Fruit fly (Drosophila melanogaster) whole organism, prepupa: ENCODE data around the gene CG45676.

Source experiments
- CG10669 ChIP-seq: fragments of 200-800 bp; sonication (Bioruptor generic); optimal IDR thresholded peaks from 3 replicates; lab custom pipeline; 2018; ENCODE audit warnings: missing biosample characterization, mild to moderate bottlenecking, missing genetic modification characterization, moderate library complexity
- CG11294 ChIP-seq: fragments of 200-800 bp; sonication (Bioruptor generic); IDR thresholded peaks from 2 replicates; pipeline ENCODE4 v1.3.6; 2022; ENCODE audit warnings: missing biosample characterization, missing genetic modification characterization
- CG11762 ChIP-seq: fragments of 200-800 bp; sonication (Bioruptor generic); optimal IDR thresholded peaks from 3 replicates; lab custom pipeline; 2016; ENCODE audit warnings: missing biosample characterization, missing genetic modification characterization; ENCODE audit not compliant: insufficient read depth
- CG15336 ChIP-seq: fragments of 200-800 bp; sonication (Bioruptor generic); IDR thresholded peaks from 2 replicates; pipeline ENCODE4 v1.3.6; 2022; ENCODE audit warnings: missing biosample characterization, missing genetic modification characterization
- CG1621 ChIP-seq: fragments of 200-800 bp; sonication (Bioruptor generic); optimal IDR thresholded peaks from 3 replicates; lab custom pipeline; 2018; ENCODE audit warnings: missing biosample characterization, mild to moderate bottlenecking, missing genetic modification characterization
- CG31627 ChIP-seq: fragments of 200-800 bp; sonication (Bioruptor generic); optimal IDR thresholded peaks from 3 replicates; lab custom pipeline; 2016; ENCODE audit warnings: missing biosample characterization, missing genetic modification characterization
- CG32006 ChIP-seq: fragments of 200-800 bp; sonication (Bioruptor generic); optimal IDR thresholded peaks from 3 replicates; lab custom pipeline; 2017; ENCODE audit warnings: missing biosample characterization, mild to moderate bottlenecking, missing genetic modification characterization
- CG34406 ChIP-seq: fragments of 200-800 bp; sonication (Bioruptor generic); optimal IDR thresholded peaks from 3 replicates; lab custom pipeline; 2016; ENCODE audit warnings: missing biosample characterization, missing genetic modification characterization
- CG4318 ChIP-seq: fragments of 200-800 bp; sonication (Bioruptor generic); optimal IDR thresholded peaks from 3 replicates; lab custom pipeline; 2017; ENCODE audit warnings: missing biosample characterization, mild to moderate bottlenecking, missing genetic modification characterization
- CG6276 ChIP-seq: fragments of 200-800 bp; sonication (Bioruptor generic); optimal IDR thresholded peaks from 2 replicates; lab custom pipeline; 2017; ENCODE audit warnings: missing biosample characterization, mild to moderate bottlenecking, missing genetic modification characterization
- CG6792 ChIP-seq: fragments of 200-800 bp; sonication (Bioruptor generic); optimal IDR thresholded peaks from 3 replicates; lab custom pipeline; 2016; ENCODE audit warnings: missing biosample characterization, missing genetic modification characterization
- CG8119 ChIP-seq: fragments of 200-800 bp; sonication (Bioruptor generic); IDR thresholded peaks from 3 replicates; pipeline ENCODE4 v1.3.6; 2022; ENCODE audit warnings: missing biosample characterization, missing genetic modification characterization
- CG8319 ChIP-seq: fragments of 200-800 bp; sonication (Bioruptor generic); optimal IDR thresholded peaks from 3 replicates; lab custom pipeline; 2016; ENCODE audit warnings: missing biosample characterization, missing genetic modification characterization
- CG8632 ChIP-seq: fragments of 200-800 bp; sonication (Bioruptor generic); optimal IDR thresholded peaks from 3 replicates; lab custom pipeline; 2016; ENCODE audit warnings: missing biosample characterization, missing genetic modification characterization
- Eip75B ChIP-seq: fragments of 200-800 bp; sonication (Bioruptor generic); optimal IDR thresholded peaks from 3 replicates; lab custom pipeline; 2016; ENCODE audit warnings: missing biosample characterization, missing genetic modification characterization
- Eip78C ChIP-seq: fragments of 200-800 bp; sonication (Bioruptor generic); peaks from one replicate; lab custom pipeline; 2016; ENCODE audit warnings: missing biosample characterization, missing genetic modification characterization
- Ets96B ChIP-seq: fragments of 200-800 bp; optimal IDR thresholded peaks from 2 replicates; lab custom pipeline; 2019; ENCODE audit warnings: missing biosample characterization, mild to moderate bottlenecking, missing genetic modification characterization, moderate library complexity
- Gug ChIP-seq: fragments of 200-800 bp; sonication (Bioruptor generic); IDR thresholded peaks from 2 replicates; pipeline ENCODE4 v1.3.6; 2022; ENCODE audit warnings: missing biosample characterization, missing genetic modification characterization
- Hr4 ChIP-seq: fragments of 200-800 bp; sonication (Bioruptor generic); optimal IDR thresholded peaks from 3 replicates; lab custom pipeline; 2016; ENCODE audit warnings: missing biosample characterization, missing genetic modification characterization
- Lpt ChIP-seq: fragments of 200-800 bp; sonication (Bioruptor generic); optimal IDR thresholded peaks from 3 replicates; lab custom pipeline; 2016; ENCODE audit warnings: missing biosample characterization, missing genetic modification characterization
- Met ChIP-seq: fragments of 200-800 bp; sonication (Bioruptor generic); optimal IDR thresholded peaks from 3 replicates; lab custom pipeline; 2016; ENCODE audit warnings: missing biosample characterization, missing genetic modification characterization
- Smox ChIP-seq: fragments of 200-800 bp; sonication (Bioruptor generic); optimal IDR thresholded peaks from 3 replicates; lab custom pipeline; 2016; ENCODE audit warnings: missing biosample characterization, missing genetic modification characterization
- Sox14 ChIP-seq: fragments of 200-800 bp; sonication (Bioruptor generic); optimal IDR thresholded peaks from 3 replicates; lab custom pipeline; 2016; ENCODE audit warnings: missing biosample characterization, missing genetic modification characterization
- acj6 ChIP-seq: fragments of 200-800 bp; sonication (Bioruptor generic); optimal IDR thresholded peaks from 3 replicates; lab custom pipeline; 2016; ENCODE audit warnings: missing biosample characterization, missing genetic modification characterization
- cyc ChIP-seq: fragments of 200-800 bp; sonication (Bioruptor generic); optimal IDR thresholded peaks from 3 replicates; lab custom pipeline; 2016; ENCODE audit warnings: missing biosample characterization, missing genetic modification characterization
- eg ChIP-seq: fragments of 200-800 bp; sonication (Bioruptor generic); IDR thresholded peaks from 3 replicates; pipeline ENCODE4 v1.3.6; 2022; ENCODE audit warnings: missing biosample characterization, missing genetic modification characterization
- fd59A ChIP-seq: fragments of 200-800 bp; sonication (Bioruptor generic); optimal IDR thresholded peaks from 2 replicates; lab custom pipeline; 2017; ENCODE audit warnings: missing biosample characterization, mild to moderate bottlenecking, missing genetic modification characterization, missing genetic modification reagents
- fkh ChIP-seq: fragments of 200-800 bp; sonication (Bioruptor generic); optimal IDR thresholded peaks from 3 replicates; lab custom pipeline; 2017; ENCODE audit warnings: missing biosample characterization, mild to moderate bottlenecking, missing genetic modification characterization, moderate library complexity
- net ChIP-seq: fragments of 200-800 bp; sonication (Bioruptor generic); optimal IDR thresholded peaks from 3 replicates; lab custom pipeline; 2016; ENCODE audit warnings: missing biosample characterization, missing genetic modification characterization
- pdm3 ChIP-seq: fragments of 200-800 bp; sonication (Bioruptor generic); optimal IDR thresholded peaks from 3 replicates; lab custom pipeline; 2016; ENCODE audit warnings: missing biosample characterization, missing genetic modification characterization
- salr ChIP-seq, 2 experiments: fragments of 200-800 bp; sonication (Bioruptor generic); optimal IDR thresholded peaks; 3 replicates each; lab custom pipeline; 2016 to 2018; ENCODE audit warnings: missing biosample characterization in 2 of 2, missing genetic modification characterization in 2 of 2, mild to moderate bottlenecking in 1 of 2
- spab ChIP-seq: fragments of 200-800 bp; sonication (Bioruptor generic); optimal IDR thresholded peaks from 2 replicates; lab custom pipeline; 2017; ENCODE audit warnings: missing biosample characterization, mild to moderate bottlenecking, missing genetic modification characterization, missing genetic modification reagents
- ss ChIP-seq, 2 experiments: fragments of 200-800 bp; sonication (Bioruptor generic); optimal IDR thresholded peaks; 2 replicates in 1 of 2; 3 replicates in 1 of 2; lab custom pipeline; 2017 to 2018; ENCODE audit warnings: mild to moderate bottlenecking in 2 of 2, missing biosample characterization in 2 of 2, missing genetic modification characterization in 2 of 2, moderate library complexity in 1 of 2
- svp ChIP-seq: fragments of 200-800 bp; sonication (Bioruptor generic); peaks from one replicate; lab custom pipeline; 2016; ENCODE audit warnings: missing biosample characterization, missing genetic modification characterization

CG45676 gene

DNA sequence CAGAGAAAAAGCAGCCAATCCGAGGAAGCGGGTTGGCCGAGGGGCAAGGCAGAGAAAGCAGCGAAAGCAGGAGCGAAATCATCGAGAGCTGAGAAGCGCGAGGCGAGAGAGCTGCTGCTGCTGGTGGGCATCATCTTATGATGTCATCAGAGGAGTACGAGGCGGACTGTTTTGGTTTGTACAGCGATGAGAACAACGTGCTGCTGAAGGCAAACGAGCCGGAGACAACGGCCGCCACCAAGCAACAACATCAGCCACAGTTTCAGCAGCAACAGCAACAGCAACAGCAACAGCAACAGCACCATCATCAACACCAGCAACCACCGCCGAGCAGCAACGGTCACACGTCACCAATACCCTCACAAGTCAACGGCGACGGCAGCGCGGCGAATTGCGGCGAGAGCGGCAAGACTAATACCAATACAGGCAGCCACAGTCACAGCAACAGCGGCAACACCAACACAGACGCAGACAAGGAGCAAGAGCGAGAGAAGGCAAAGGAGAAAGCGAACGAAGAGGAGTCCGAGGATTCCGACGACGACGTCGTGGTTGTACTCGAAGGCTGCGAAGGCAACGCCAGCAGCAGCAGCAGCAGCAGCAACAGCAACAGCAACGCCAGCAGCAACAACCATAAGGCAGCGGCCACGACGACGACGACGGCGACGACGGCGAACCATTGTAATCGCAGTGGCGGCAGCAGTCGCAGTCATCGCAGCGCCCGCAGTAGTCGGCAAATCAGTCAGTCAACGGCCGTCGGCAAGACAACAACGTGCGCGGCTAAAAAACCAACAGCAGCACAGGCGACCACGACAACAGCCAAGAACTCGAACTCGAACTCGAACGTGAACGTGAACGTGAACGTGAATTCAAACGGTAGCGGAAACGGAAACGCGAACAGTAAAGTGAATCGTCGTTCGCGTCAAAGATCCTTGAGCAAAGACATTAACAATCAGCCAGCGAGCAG, 46.4 kb upstream of the CG45676 start (continued):
- TF ChIP-seq Met (GFP tag; lab: Kevin White, UChicago) (no peak), acj6 (GFP tag; lab: Kevin White, UChicago) (no peak), fd59A (GFP tag; lab: Kevin White, UChicago) (no peak), svp (peak; percentile 60), eg (0 out of 3 replicates have a peak, but pooled peaks have one; percentile 24), CG6276 (GFP tag; lab: Kevin White, UChicago) (no peak), Lpt (GFP tag; lab: Kevin White, UChicago) (no peak), Hr4 (GFP tag; lab: Kevin White, UChicago) (no peak), spab (GFP tag; lab: Kevin White, UChicago) (no peak), Ets96B (tag; lab: Kevin White, UChicago) (no peak), CG11762 (GFP tag; lab: Kevin White, UChicago) (no peak), fkh (GFP tag; lab: Kevin White, UChicago) (no peak), CG8119 (GFP tag; lab: Robert Waterston, UW) (no peak)

DNA sequence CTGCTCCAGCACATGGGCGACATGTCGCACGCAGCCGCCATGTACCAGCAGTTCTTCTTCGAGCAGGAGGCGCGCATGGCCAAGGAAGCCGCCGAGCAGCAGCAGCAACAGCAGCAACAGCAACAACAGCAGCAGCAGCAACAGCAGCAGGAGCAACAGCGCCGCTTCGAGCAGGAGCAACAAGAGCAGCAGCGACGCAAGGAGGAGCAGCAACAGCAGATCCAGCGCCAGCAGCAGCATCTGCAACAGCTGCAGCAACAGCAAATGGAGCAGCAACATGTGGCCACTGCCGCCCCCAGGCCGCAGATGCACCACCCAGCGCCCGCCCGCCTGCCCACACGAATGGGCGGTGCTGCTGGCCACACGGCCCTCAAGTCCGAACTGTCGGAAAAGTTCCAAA, 43.5 kb upstream of the CG45676 start:
- TF ChIP-seq CG8319 (GFP tag; lab: Kevin White, UChicago) (no peak), salr (GFP tag; optimal IDR thresholded peaks at IDR 0.05; lab: Kevin White, UChicago) (no peak), CG10669 (GFP tag; lab: Kevin White, UChicago) (no peak), fd59A (GFP tag; lab: Kevin White, UChicago) (no peak), ss (GFP tag; optimal IDR thresholded peaks at IDR 0.05; lab: Kevin White, UChicago) (no peak), CG11294 (GFP tag; lab: Robert Waterston, UW) (no peak), Smox (GFP tag; lab: Kevin White, UChicago) (no peak), CG6792 (no peak)
- TF ChIP-seq, all 60 proteins: peak for 0

DNA sequence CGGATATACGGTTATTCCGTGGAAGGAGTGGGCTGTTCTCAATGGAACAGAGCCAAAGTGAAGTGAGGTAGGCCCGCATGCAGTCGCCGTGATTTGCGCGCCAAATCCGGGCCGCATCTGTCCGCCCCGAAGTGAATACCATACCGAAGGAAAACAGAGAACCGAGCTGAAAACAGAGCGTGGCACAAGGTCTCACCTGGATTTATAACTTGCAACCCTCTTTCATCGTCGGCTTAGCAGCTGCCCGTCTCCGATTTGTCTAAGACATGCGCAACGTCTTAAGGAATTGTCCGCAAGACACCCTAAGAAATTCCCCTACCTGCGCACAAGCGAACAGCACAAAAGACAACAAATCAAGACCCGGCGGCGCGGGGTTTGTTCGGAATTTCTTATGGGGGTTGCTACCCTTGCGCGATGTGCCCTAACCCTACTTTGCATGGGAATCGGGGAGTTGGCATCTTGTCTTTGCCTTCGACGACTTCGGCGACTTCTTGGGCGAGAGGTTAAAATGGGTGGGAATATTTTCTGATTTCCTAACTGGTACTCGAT, 40.0 kb upstream of the CG45676 start:
- TF ChIP-seq CG8119 (GFP tag; lab: Robert Waterston, UW) (no peak), CG15336 (GFP tag; lab: Robert Waterston, UW) (no peak), Gug (GFP tag; lab: Robert Waterston, UW) (no peak), pdm3 (GFP tag; lab: Kevin White, UChicago) (no peak), Ets96B (tag; lab: Kevin White, UChicago) (no peak), CG34406 (GFP tag; lab: Kevin White, UChicago) (no peak), cyc (no peak), Met (GFP tag; lab: Kevin White, UChicago) (no peak), Eip75B (GFP tag; lab: Kevin White, UChicago) (no peak), CG32006 (GFP tag; lab: Kevin White, UChicago) (no peak), net (GFP tag; lab: Kevin White, UChicago) (no peak), Sox14 (GFP tag; lab: Kevin White, UChicago) (no peak), CG1621 (tag; lab: Kevin White, UChicago) (no peak), Eip78C (GFP tag; lab: Kevin White, UChicago) (no peak), CG31627 (GFP tag; lab: Kevin White, UChicago) (no peak), CG4318 (no peak), CG8632 (GFP tag; lab: Kevin White, UChicago) (no peak)
